Fruit fly (Drosophila melanogaster) whole organism, embryonic: Measurements from ENCODE around the gene CG4709.

Source experiments
- ATbp ChIP-seq: fragments of 200-800 bp; sonication (Bioruptor generic); optimal IDR thresholded peaks from 2 replicates; lab custom pipeline; 2017; ENCODE audit warnings: missing biosample characterization, mild to moderate bottlenecking, missing genetic modification characterization, missing genetic modification reagents
- Awh ChIP-seq: fragments of 200-800 bp; sonication (Bioruptor generic); IDR thresholded peaks from 2 replicates; pipeline ENCODE4, ENCODE4 v1.3.6; 2022; ENCODE audit warnings: missing biosample characterization, missing genetic modification characterization
- CG10209 ChIP-seq: fragments of 200-800 bp; sonication (Bioruptor generic); optimal IDR thresholded peaks from 3 replicates; lab custom pipeline; 2017; ENCODE audit warnings: missing biosample characterization, mild to moderate bottlenecking, missing genetic modification characterization, missing genetic modification reagents
- CG13624 ChIP-seq: fragments of 200-800 bp; sonication (Bioruptor generic); optimal IDR thresholded peaks from 2 replicates; lab custom pipeline; 2016; ENCODE audit warnings: missing biosample characterization, missing genetic modification characterization
- CG13894 ChIP-seq: fragments of 200-800 bp; sonication (Bioruptor generic); optimal IDR thresholded peaks from 3 replicates; lab custom pipeline; 2018; ENCODE audit warnings: missing biosample characterization, mild to moderate bottlenecking, missing genetic modification characterization, moderate library complexity
- CG14050 ChIP-seq: fragments of 200-800 bp; sonication (Bioruptor generic); IDR thresholded peaks from 3 replicates; pipeline ENCODE4 v1.3.6; 2022; ENCODE audit warnings: missing biosample characterization, missing genetic modification characterization
- CG16779 ChIP-seq: fragments of 200-800 bp; sonication (Bioruptor generic); IDR thresholded peaks from 2 replicates; pipeline ENCODE4 v1.3.6; 2022; ENCODE audit warnings: missing biosample characterization, missing genetic modification characterization
- CG17359 ChIP-seq: fragments of 200-800 bp; sonication (Bioruptor generic); optimal IDR thresholded peaks from 3 replicates; lab custom pipeline; 2018; ENCODE audit warnings: missing biosample characterization, mild to moderate bottlenecking, missing genetic modification characterization, moderate library complexity
- CG18011 ChIP-seq: fragments of 200-800 bp; sonication (Bioruptor generic); optimal IDR thresholded peaks from 2 replicates; lab custom pipeline; 2017; ENCODE audit warnings: missing biosample characterization, missing genetic modification characterization, mild to moderate bottlenecking, moderate library complexity, missing genotype
- CG2129 ChIP-seq: fragments of 200-800 bp; sonication (Bioruptor generic); IDR thresholded peaks from 2 replicates; pipeline ENCODE4 v1.3.6; 2022; ENCODE audit warnings: missing biosample characterization, missing genetic modification characterization; ENCODE audit not compliant: partially characterized antibody
- CG2199 ChIP-seq: fragments of 200-800 bp; sonication (Bioruptor generic); IDR thresholded peaks from 3 replicates; pipeline ENCODE4 v1.3.6; 2022; ENCODE audit warnings: missing biosample characterization, missing genetic modification characterization
- CG2712 ChIP-seq: fragments of 200-800 bp; optimal IDR thresholded peaks from 3 replicates; lab custom pipeline; 2019; ENCODE audit warnings: missing biosample characterization, mild to moderate bottlenecking, missing genetic modification characterization, moderate library complexity
- CG30403 ChIP-seq: fragments of 200-800 bp; sonication (Bioruptor generic); optimal IDR thresholded peaks from 3 replicates; lab custom pipeline; 2016; ENCODE audit warnings: missing biosample characterization, missing genetic modification characterization
- CG31224 ChIP-seq: fragments of 200-800 bp; sonication (Bioruptor generic); IDR thresholded peaks from 2 replicates; pipeline ENCODE4 v1.3.6; 2022; ENCODE audit warnings: missing biosample characterization, missing genetic modification characterization
- CG33213 ChIP-seq: fragments of 200-800 bp; sonication (Bioruptor generic); optimal IDR thresholded peaks from 3 replicates; lab custom pipeline; 2016; ENCODE audit warnings: missing biosample characterization, missing genetic modification characterization
- CG34422 ChIP-seq: fragments of 200-800 bp; sonication (Bioruptor generic); IDR thresholded peaks from 3 replicates; pipeline ENCODE4 v1.3.6; 2022; ENCODE audit warnings: missing biosample characterization, missing genetic modification characterization
- CG4328 ChIP-seq: fragments of 200-800 bp; sonication (Bioruptor generic); optimal IDR thresholded peaks from 3 replicates; lab custom pipeline; 2017; ENCODE audit warnings: missing biosample characterization, missing genetic modification reagents, missing genetic modification characterization
- CG4730 ChIP-seq: fragments of 200-800 bp; sonication (Bioruptor generic); IDR thresholded peaks from 2 replicates; pipeline ENCODE4 v1.3.6; 2022; ENCODE audit warnings: missing biosample characterization, missing genetic modification characterization
- CG7987 ChIP-seq: fragments of 200-800 bp; sonication (Bioruptor generic); optimal IDR thresholded peaks from 2 replicates; lab custom pipeline; 2018; ENCODE audit warnings: missing biosample characterization, mild to moderate bottlenecking, missing genetic modification characterization, moderate library complexity
- CG8478 ChIP-seq: fragments of >200 bp; optimal IDR thresholded peaks from 2 replicates; lab custom pipeline; 2018
- CG9817 ChIP-seq: fragments of 200-800 bp; sonication (Bioruptor generic); optimal IDR thresholded peaks from 2 replicates; lab custom pipeline; 2018; ENCODE audit warnings: missing biosample characterization, mild to moderate bottlenecking, missing genetic modification characterization, moderate library complexity
- CrebB ChIP-seq: fragments of 200-800 bp; sonication (Bioruptor generic); optimal IDR thresholded peaks from 3 replicates; lab custom pipeline; 2018; ENCODE audit warnings: missing biosample characterization, mild to moderate bottlenecking, missing genetic modification characterization
- Dref ChIP-seq: fragments of 200-800 bp; sonication (Bioruptor generic); IDR thresholded peaks from 2 replicates; pipeline ENCODE4 v1.3.6; 2022; ENCODE audit warnings: missing biosample characterization, missing genetic modification characterization
- E2f2 ChIP-seq: fragments of 200-800 bp; sonication (Bioruptor generic); IDR thresholded peaks from 2 replicates; pipeline ENCODE4 v1.3.6; 2022; ENCODE audit warnings: missing biosample characterization, missing genetic modification characterization
- Eip74EF ChIP-seq, 2 experiments: fragments of 200-800 bp in 1 of 2; fragments of >200 bp in 1 of 2; sonication (Bioruptor generic) in 1 of 2; optimal IDR thresholded peaks; 2 replicates each; lab custom pipeline; 2017 to 2019; ENCODE audit warnings: missing biosample characterization in 2 of 2, missing genetic modification characterization in 2 of 2, mild to moderate bottlenecking in 1 of 2, moderate library complexity in 1 of 2
- Ets65A ChIP-seq: fragments of 200-800 bp; sonication (Bioruptor generic); peaks from one replicate; lab custom pipeline; 2016; ENCODE audit warnings: missing biosample characterization, missing genetic modification characterization
- Ets97D ChIP-seq: fragments of 200-800 bp; sonication (Bioruptor generic); optimal IDR thresholded peaks from 3 replicates; lab custom pipeline; 2016; ENCODE audit warnings: missing biosample characterization, missing genetic modification characterization
- Fer2 ChIP-seq: fragments of 200-800 bp; sonication (Bioruptor generic); optimal IDR thresholded peaks from 2 replicates; lab custom pipeline; 2018; ENCODE audit warnings: missing biosample characterization, mild to moderate bottlenecking, missing genetic modification characterization, moderate library complexity
- GATAe ChIP-seq: fragments of 200-800 bp; sonication (Bioruptor generic); conservative IDR thresholded peaks from 2 replicates; pipeline ENCODE4 v1.3.6; 2022; ENCODE audit warnings: missing biosample characterization, missing genetic modification characterization
- Hmr ChIP-seq: fragments of 200-800 bp; sonication (Bioruptor generic); optimal IDR thresholded peaks from 3 replicates; lab custom pipeline; 2017; ENCODE audit warnings: mild to moderate bottlenecking, missing biosample characterization, missing genetic modification reagents, missing genetic modification characterization
- Kr ChIP-seq: fragments of 200-800 bp; sonication (Bioruptor generic); optimal IDR thresholded peaks from 2 replicates; lab custom pipeline; 2017; ENCODE audit warnings: missing biosample characterization, mild to moderate bottlenecking, missing genetic modification characterization
- Mad ChIP-seq: fragments of 200-800 bp; sonication (Bioruptor generic); optimal IDR thresholded peaks from 2 replicates; lab custom pipeline; 2016; ENCODE audit warnings: missing biosample characterization, missing genetic modification characterization
- aop ChIP-seq: fragments of 200-800 bp; sonication (Bioruptor generic); IDR thresholded peaks from 2 replicates; pipeline ENCODE4 v1.3.6; 2022; ENCODE audit warnings: missing biosample characterization, missing genetic modification characterization
- br ChIP-seq: fragments of >200 bp; optimal IDR thresholded peaks from 2 replicates; lab custom pipeline; 2017
- cg ChIP-seq: fragments of 200-800 bp; sonication (Bioruptor generic); optimal IDR thresholded peaks from 3 replicates; lab custom pipeline; 2019; ENCODE audit warnings: missing biosample characterization, mild to moderate bottlenecking, missing genetic modification characterization, moderate library complexity
- ci ChIP-seq: fragments of 200-800 bp; sonication (Bioruptor generic); IDR thresholded peaks from 3 replicates; pipeline ENCODE4 v1.3.6; 2022; ENCODE audit warnings: missing biosample characterization, missing genetic modification characterization
- corto ChIP-seq: fragments of 200-800 bp; sonication (Bioruptor generic); optimal IDR thresholded peaks from 2 replicates; lab custom pipeline; 2016; ENCODE audit warnings: missing biosample characterization, mild to moderate bottlenecking, missing genetic modification characterization, moderate library complexity
- crol ChIP-seq: fragments of 200-800 bp; sonication (Bioruptor generic); IDR thresholded peaks from 2 replicates; pipeline ENCODE4 v1.3.6; 2022; ENCODE audit warnings: missing biosample characterization, missing genetic modification characterization
- dmrt11E ChIP-seq: fragments of 200-800 bp; sonication (Bioruptor generic); optimal IDR thresholded peaks from 3 replicates; lab custom pipeline; 2018; ENCODE audit warnings: missing biosample characterization, mild to moderate bottlenecking, missing genetic modification characterization, moderate library complexity
- fd96Cb ChIP-seq: fragments of 200-800 bp; sonication (Bioruptor generic); optimal IDR thresholded peaks from 2 replicates; lab custom pipeline; 2018; ENCODE audit warnings: missing biosample characterization, mild to moderate bottlenecking, missing genetic modification characterization, moderate library complexity
- gfzf ChIP-seq: fragments of 200-800 bp; sonication (Bioruptor generic); optimal IDR thresholded peaks from 2 replicates; lab custom pipeline; 2016; ENCODE audit warnings: missing biosample characterization, mild to moderate bottlenecking, missing genetic modification characterization, moderate library complexity
- gt ChIP-seq: fragments of 200-800 bp; sonication (Bioruptor generic); IDR thresholded peaks from 2 replicates; pipeline ENCODE4 v1.3.6; 2022; ENCODE audit warnings: missing biosample characterization, missing genetic modification characterization
- jumu ChIP-seq: fragments of 200-800 bp; sonication (Bioruptor generic); optimal IDR thresholded peaks from 3 replicates; lab custom pipeline; 2016; ENCODE audit warnings: missing biosample characterization, missing genetic modification characterization
- luna ChIP-seq: fragments of 200-800 bp; sonication (Bioruptor generic); optimal IDR thresholded peaks from 2 replicates; lab custom pipeline; 2016; ENCODE audit warnings: missing biosample characterization, missing genetic modification characterization
- maf-S ChIP-seq: fragments of 200-800 bp; sonication (Bioruptor generic); optimal IDR thresholded peaks from 2 replicates; lab custom pipeline; 2016; ENCODE audit warnings: missing biosample characterization, missing genetic modification characterization
- nmo ChIP-seq: fragments of 200-800 bp; sonication (Bioruptor generic); optimal IDR thresholded peaks from 2 replicates; lab custom pipeline; 2018; ENCODE audit warnings: missing biosample characterization, mild to moderate bottlenecking, missing genetic modification characterization, moderate library complexity
- peb ChIP-seq: fragments of 200-800 bp; sonication (Bioruptor generic); IDR thresholded peaks from 2 replicates; pipeline ENCODE4 v1.3.6; 2022; ENCODE audit warnings: missing biosample characterization, missing genetic modification characterization
- ranshi ChIP-seq: fragments of 200-800 bp; sonication (Bioruptor generic); IDR thresholded peaks from 2 replicates; pipeline ENCODE4 v1.3.6; 2022; ENCODE audit warnings: missing biosample characterization, missing genetic modification characterization
- slbo ChIP-seq: fragments of 200-800 bp; sonication (Bioruptor generic); IDR thresholded peaks from 2 replicates; pipeline ENCODE4 v1.3.6; 2022; ENCODE audit warnings: missing biosample characterization, missing genetic modification characterization
- vnd ChIP-seq: fragments of 200-800 bp; sonication (Bioruptor generic); IDR thresholded peaks from 3 replicates; pipeline ENCODE4 v1.3.6; 2022; ENCODE audit warnings: missing biosample characterization, missing genetic modification characterization; ENCODE audit not compliant: partially characterized antibody

The CG4709 gene

DNA sequence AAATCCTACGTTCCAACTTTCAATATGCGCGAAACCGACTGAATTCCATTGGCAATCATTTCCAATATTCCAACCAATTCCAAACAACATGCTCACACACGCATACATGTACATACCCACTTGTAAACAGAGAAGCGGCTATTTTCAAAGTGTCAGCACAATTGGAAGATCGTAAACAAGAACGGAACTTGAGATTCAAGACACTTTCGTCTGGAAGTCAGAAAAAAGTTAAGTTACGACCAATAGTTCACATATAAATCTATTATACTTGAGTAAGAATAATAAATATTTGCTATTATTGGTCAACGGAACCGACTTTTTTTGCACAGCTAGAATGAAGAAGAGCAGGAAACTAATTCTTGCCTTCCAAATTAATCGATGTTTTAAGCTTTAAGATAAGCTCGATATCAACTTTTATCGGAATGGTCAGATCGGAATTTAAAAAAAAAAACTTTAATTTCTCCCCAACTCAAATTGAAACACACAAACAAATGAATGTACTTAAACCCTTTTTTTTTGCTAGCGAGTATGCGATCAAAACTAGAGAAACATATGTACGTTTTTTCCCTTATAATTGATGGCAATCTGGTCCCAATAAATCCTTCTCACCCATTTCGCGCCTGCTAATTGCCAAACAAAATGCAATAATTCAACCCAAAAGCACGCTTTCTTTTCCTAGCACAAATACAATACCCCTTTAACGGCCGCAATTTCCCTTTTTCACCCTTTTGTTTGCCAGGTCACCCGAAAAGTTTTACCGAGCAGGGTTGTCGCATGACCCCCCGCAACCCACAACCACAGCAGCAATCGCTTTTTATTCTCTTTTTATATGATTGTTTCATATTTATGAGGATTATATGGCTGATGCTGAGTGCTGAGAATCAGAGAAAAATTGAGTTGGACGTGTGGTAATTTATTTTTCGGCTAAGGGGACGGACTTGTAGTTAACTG, 48.6 kb downstream of the CG4709 start, which contains the start of the genes CG31875 and SoYb:
Gene CG31875, minus strand, starts transcription at position 329 of the 951 bp plus-strand sequence.
Gene SoYb, minus strand, starts transcription at position 329 of the 951 bp plus-strand sequence.
- TF ChIP-seq CrebB (tag; lab: Kevin White, UChicago) (no peak), jumu (no peak), Awh (GFP tag; lab: Robert Waterston, UW) (no peak), ATbp (GFP tag; lab: Kevin White, UChicago) (no peak), CG2712 (no peak), CG4328 (GFP tag; lab: Kevin White, UChicago) (no peak), vnd (no peak), CG8478 (no peak), CG34422 (GFP tag; lab: Robert Waterston, UW) (no peak), CG13624 (GFP tag; lab: Kevin White, UChicago) (no peak), CG30403 (GFP tag; lab: Kevin White, UChicago) (no peak), CG13894 (tag; lab: Kevin White, UChicago) (no peak), Fer2 (no peak), Dref (GFP tag; lab: Robert Waterston, UW) (peak; percentile 51), Ets65A (GFP tag; lab: Kevin White, UChicago) (peak; percentile 87), GATAe (GFP tag; lab: Robert Waterston, UW) (no peak), CG4730 (GFP tag; lab: Robert Waterston, UW) (no peak), CG33213 (GFP tag; lab: Kevin White, UChicago) (no peak), nmo (GFP tag; lab: Kevin White, UChicago) (no peak), CG16779 (no peak), ranshi (GFP tag; lab: Robert Waterston, UW) (no peak), maf-S (GFP tag; lab: Kevin White, UChicago) (no peak), gt (GFP tag; lab: Robert Waterston, UW) (no peak), CG9817 (no peak), aop (no peak), CG18011 (no peak), Eip74EF (GFP tag; optimal IDR thresholded peaks at IDR 0.05; lab: Kevin White, UChicago) (peak in 1 of 2 experiments; percentile 25), CG17359 (no peak), gfzf (GFP tag; lab: Kevin White, UChicago) (no peak), dmrt11E (tag; lab: Kevin White, UChicago) (no peak), br (lab: Kevin White, UChicago) (no peak), fd96Cb (tag; lab: Kevin White, UChicago) (no peak), Hmr (GFP tag; lab: Kevin White, UChicago) (no peak), luna (GFP tag; lab: Kevin White, UChicago) (no peak), CG2199 (GFP tag; lab: Robert Waterston, UW) (0 out of 3 replicates have a peak, but pooled peaks have one; percentile 65), CG2129 (GFP tag; lab: Robert Waterston, UW) (no peak), CG7987 (GFP tag; lab: Kevin White, UChicago) (peak; percentile 29), cg (peak; percentile 39), CG10209 (GFP tag; lab: Kevin White, UChicago) (no peak), crol (GFP tag; lab: Robert Waterston, UW) (no peak), CG31224 (no peak), corto (GFP tag; lab: Kevin White, UChicago) (peak; percentile 5), Kr (GFP tag; lab: Kevin White, UChicago) (peak; percentile 39), Mad (GFP tag; lab: Kevin White, UChicago) (no peak), ci (no peak), CG14050 (GFP tag; lab: Robert Waterston, UW) (no peak), peb (GFP tag; lab: Robert Waterston, UW) (no peak), Ets97D (peak; percentile 9), slbo (GFP tag; lab: Robert Waterston, UW) (no peak), E2f2 (GFP tag; lab: Robert Waterston, UW) (0 out of 2 replicates have a peak, but pooled peaks have one; percentile 34)
